Fruit fly (Drosophila melanogaster): ENCODE measurements around the gene Gr63a.
A peak's percentile ranks its signal among the peaks of the same experiment; 100 is the strongest.

Gene Gr63a

dm6 chr3L:3901865-3902490 lies 5.6 kb upstream of the Gr63a start:
- TF ChIP-seq fd96Ca (GFP tag; IDR thresholded peaks at IDR 0.05): no peak
- TF ChIP-seq Pif1B (GFP tag; optimal IDR thresholded peaks at IDR 0.05): no peak
- TF ChIP-seq gl (tag; optimal IDR thresholded peaks at IDR 0.05): peak; percentile 67
- TF ChIP-seq CG32121 (GFP tag; IDR thresholded peaks at IDR 0.05): no peak
- no peak for TF ChIP-seq CG8159 (tag; optimal IDR thresholded peaks at IDR 0.05)
- TF ChIP-seq rn (GFP tag; IDR thresholded peaks at IDR 0.05): no peak
- no peak for TF ChIP-seq Pif1A (GFP tag; optimal IDR thresholded peaks at IDR 0.05)
- TF ChIP-seq CG13204 (GFP tag; optimal IDR thresholded peaks at IDR 0.05): peak; percentile 5
- no peak for TF ChIP-seq CG9948 (tag; optimal IDR thresholded peaks at IDR 0.05)
- TF ChIP-seq CG12605 (GFP tag; IDR thresholded peaks at IDR 0.05): no peak
- peak; percentile 7 for TF ChIP-seq CG34367 (tag; optimal IDR thresholded peaks at IDR 0.05)
- no peak for TF ChIP-seq CG4496 (GFP tag; IDR thresholded peaks at IDR 0.05)
- TF ChIP-seq CG8301 (tag; optimal IDR thresholded peaks at IDR 0.05): peak; percentile 14
- TF ChIP-seq CG15710 (tag; optimal IDR thresholded peaks at IDR 0.05): no peak
- no peak for TF ChIP-seq EcR (GFP tag; optimal IDR thresholded peaks at IDR 0.05)

- TF ChIP-seq gl (tag; optimal IDR thresholded peaks at IDR 0.05) (no peak), CG17806 (tag; optimal IDR thresholded peaks at IDR 0.05) (no peak), CG8159 (tag; optimal IDR thresholded peaks at IDR 0.05) (peak; percentile 17)
These were observed 2.6 kb upstream of the Gr63a start, which contains the start of gene Ccz1 for dm6 chr3L:3898978-3899377. Gene Ccz1 (minus strand): TSS chr3L:3899156.

- TF ChIP-seq CG14655 (GFP tag; optimal IDR thresholded peaks at IDR 0.05): no peak
- TF ChIP-seq rn (GFP tag; IDR thresholded peaks at IDR 0.05): no peak
- TF ChIP-seq CG17806 (tag; optimal IDR thresholded peaks at IDR 0.05): no peak
- no peak for TF ChIP-seq EcR (GFP tag; optimal IDR thresholded peaks at IDR 0.05)
- TF ChIP-seq CG8159 (tag; optimal IDR thresholded peaks at IDR 0.05): no peak
- no peak for TF ChIP-seq CG10348 (GFP tag; IDR thresholded peaks at IDR 0.05)
- TF ChIP-seq Pif1B (GFP tag; optimal IDR thresholded peaks at IDR 0.05): no peak
- no peak for TF ChIP-seq CG9948 (tag; optimal IDR thresholded peaks at IDR 0.05)
- no peak for TF ChIP-seq Pif1A (GFP tag; optimal IDR thresholded peaks at IDR 0.05)
- no peak for TF ChIP-seq CG15710 (tag; optimal IDR thresholded peaks at IDR 0.05)
- TF ChIP-seq CG13204 (GFP tag; optimal IDR thresholded peaks at IDR 0.05): no peak
- no peak for TF ChIP-seq D1 (tag; optimal IDR thresholded peaks at IDR 0.05)
- TF ChIP-seq CG32121 (GFP tag; IDR thresholded peaks at IDR 0.05): no peak
- TF ChIP-seq CG12605 (GFP tag; IDR thresholded peaks at IDR 0.05): no peak
These were observed 2.0 kb downstream of the Gr63a start for dm6 chr3L:3894413-3894812.

dm6 chr3L:3892154-3892624 lies 4.2 kb downstream of the Gr63a start, which contains the start of gene Fie:
Gene Fie (plus strand): TSS chr3L:3892574.
- TF ChIP-seq Pif1A (GFP tag; optimal IDR thresholded peaks at IDR 0.05) (no peak), CG8301 (tag; optimal IDR thresholded peaks at IDR 0.05) (peak; percentile 29), CG8159 (tag; optimal IDR thresholded peaks at IDR 0.05) (peak; percentile 61), Snoo (tag; optimal IDR thresholded peaks at IDR 0.05) (peak; percentile 11), CG15710 (tag; optimal IDR thresholded peaks at IDR 0.05) (peak; percentile 55), CG17806 (tag; optimal IDR thresholded peaks at IDR 0.05) (peak; percentile 16), CG13204 (GFP tag; optimal IDR thresholded peaks at IDR 0.05) (no peak), Ets98B (GFP tag; IDR thresholded peaks at IDR 0.05) (no peak), EcR (GFP tag; optimal IDR thresholded peaks at IDR 0.05) (no peak), CG12605 (GFP tag; IDR thresholded peaks at IDR 0.05) (no peak), rn (GFP tag; IDR thresholded peaks at IDR 0.05) (no peak), CG10348 (GFP tag; IDR thresholded peaks at IDR 0.05) (no peak), CG9948 (tag; optimal IDR thresholded peaks at IDR 0.05) (peak; percentile 5), fd96Ca (GFP tag; IDR thresholded peaks at IDR 0.05) (no peak), CG34367 (tag; optimal IDR thresholded peaks at IDR 0.05) (peak; percentile 16)

- TF ChIP-seq CG13204 (GFP tag; optimal IDR thresholded peaks at IDR 0.05): no peak
- TF ChIP-seq Pif1B (GFP tag; optimal IDR thresholded peaks at IDR 0.05): peak; percentile 18
- peak; percentile 47 for TF ChIP-seq CG15710 (tag; optimal IDR thresholded peaks at IDR 0.05)
- TF ChIP-seq CG32121 (GFP tag; IDR thresholded peaks at IDR 0.05): no peak
- peak; percentile 57 for TF ChIP-seq CG8301 (tag; optimal IDR thresholded peaks at IDR 0.05)
- no peak for TF ChIP-seq CG4496 (GFP tag; IDR thresholded peaks at IDR 0.05)
- peak; percentile 57 for TF ChIP-seq CG8159 (tag; optimal IDR thresholded peaks at IDR 0.05)
- TF ChIP-seq CG17806 (tag; optimal IDR thresholded peaks at IDR 0.05): peak; percentile 50
- no peak for TF ChIP-seq Pif1A (GFP tag; optimal IDR thresholded peaks at IDR 0.05)
- peak; percentile 66 for TF ChIP-seq CG14655 (GFP tag; optimal IDR thresholded peaks at IDR 0.05)
- no peak for TF ChIP-seq Ets98B (GFP tag; IDR thresholded peaks at IDR 0.05)
- TF ChIP-seq Snoo (tag; optimal IDR thresholded peaks at IDR 0.05): no peak
- no peak for TF ChIP-seq gl (tag; optimal IDR thresholded peaks at IDR 0.05)
- TF ChIP-seq CG10348 (GFP tag; IDR thresholded peaks at IDR 0.05): no peak
- no peak for TF ChIP-seq D1 (tag; optimal IDR thresholded peaks at IDR 0.05)
- no peak for TF ChIP-seq rn (GFP tag; IDR thresholded peaks at IDR 0.05)
- no peak for TF ChIP-seq CG12605 (GFP tag; IDR thresholded peaks at IDR 0.05)
- TF ChIP-seq EcR (GFP tag; optimal IDR thresholded peaks at IDR 0.05): no peak
- TF ChIP-seq CG9948 (tag; optimal IDR thresholded peaks at IDR 0.05): peak; percentile 43
- peak; percentile 32 for TF ChIP-seq CG34367 (tag; optimal IDR thresholded peaks at IDR 0.05)
- no peak for TF ChIP-seq fd96Ca (GFP tag; IDR thresholded peaks at IDR 0.05)
These were observed 5.5 kb downstream of the Gr63a start for dm6 chr3L:3890860-3891259.

- no peak for TF ChIP-seq CG13204 (GFP tag; optimal IDR thresholded peaks at IDR 0.05)
- TF ChIP-seq CG12605 (GFP tag; IDR thresholded peaks at IDR 0.05): no peak
- no peak for TF ChIP-seq CG8159 (tag; optimal IDR thresholded peaks at IDR 0.05)
- no peak for TF ChIP-seq CG17806 (tag; optimal IDR thresholded peaks at IDR 0.05)
- no peak for TF ChIP-seq CG4496 (GFP tag; IDR thresholded peaks at IDR 0.05)
- TF ChIP-seq EcR (GFP tag; optimal IDR thresholded peaks at IDR 0.05): no peak
- TF ChIP-seq CG8301 (tag; optimal IDR thresholded peaks at IDR 0.05): no peak
- no peak for TF ChIP-seq gl (tag; optimal IDR thresholded peaks at IDR 0.05)
- TF ChIP-seq CG10348 (GFP tag; IDR thresholded peaks at IDR 0.05): no peak
- no peak for TF ChIP-seq Pif1A (GFP tag; optimal IDR thresholded peaks at IDR 0.05)
- no peak for TF ChIP-seq Pif1B (GFP tag; optimal IDR thresholded peaks at IDR 0.05)
These were observed 9.0 kb downstream of the Gr63a start for dm6 chr3L:3887392-3887791.

Measured in whole organism, pupa.